Fruit fly (Drosophila melanogaster): Measurements from ENCODE around the gene CG10747.

Gene CG10747

dm6 chr2L:20091094-20091679 is at the start of gene CG10747, which contains the start of gene Pyroxd1:
Gene CG10747 (minus strand): TSS chr2L:20091348.
Gene Pyroxd1 (plus strand): TSS chr2L:20091435.
- TF ChIP-seq CG9948 (tag; optimal IDR thresholded peaks at IDR 0.05) (peak; percentile 99), CG8159 (tag; optimal IDR thresholded peaks at IDR 0.05) (peak; percentile 99), CG32121 (GFP tag; IDR thresholded peaks at IDR 0.05) (peak; percentile 99), CG10348 (GFP tag; IDR thresholded peaks at IDR 0.05) (peak; percentile 96), EcR (GFP tag; optimal IDR thresholded peaks at IDR 0.05) (peak; percentile 59), CG34367 (tag; optimal IDR thresholded peaks at IDR 0.05) (peak; percentile 97), CG14655 (GFP tag; optimal IDR thresholded peaks at IDR 0.05) (peak; percentile 99), CG12605 (GFP tag; IDR thresholded peaks at IDR 0.05) (peak; percentile 94), Ets98B (GFP tag; IDR thresholded peaks at IDR 0.05) (peak; percentile 97), fd96Ca (GFP tag; IDR thresholded peaks at IDR 0.05) (peak; percentile 93), CG4496 (GFP tag; IDR thresholded peaks at IDR 0.05) (peak; percentile 98), CG13204 (GFP tag; optimal IDR thresholded peaks at IDR 0.05) (no peak), gl (tag; optimal IDR thresholded peaks at IDR 0.05) (peak; percentile 92), CG17806 (tag; optimal IDR thresholded peaks at IDR 0.05) (peak; percentile 98), CG8301 (tag; optimal IDR thresholded peaks at IDR 0.05) (peak; percentile 99), rn (GFP tag; IDR thresholded peaks at IDR 0.05) (peak; percentile 96), Pif1B (GFP tag; optimal IDR thresholded peaks at IDR 0.05) (peak; percentile 98), Pif1A (GFP tag; optimal IDR thresholded peaks at IDR 0.05) (peak; percentile 99), Snoo (tag; optimal IDR thresholded peaks at IDR 0.05) (peak; percentile 98), D1 (tag; optimal IDR thresholded peaks at IDR 0.05) (peak; percentile 98), CG15710 (tag; optimal IDR thresholded peaks at IDR 0.05) (peak; percentile 99)

DNA sequence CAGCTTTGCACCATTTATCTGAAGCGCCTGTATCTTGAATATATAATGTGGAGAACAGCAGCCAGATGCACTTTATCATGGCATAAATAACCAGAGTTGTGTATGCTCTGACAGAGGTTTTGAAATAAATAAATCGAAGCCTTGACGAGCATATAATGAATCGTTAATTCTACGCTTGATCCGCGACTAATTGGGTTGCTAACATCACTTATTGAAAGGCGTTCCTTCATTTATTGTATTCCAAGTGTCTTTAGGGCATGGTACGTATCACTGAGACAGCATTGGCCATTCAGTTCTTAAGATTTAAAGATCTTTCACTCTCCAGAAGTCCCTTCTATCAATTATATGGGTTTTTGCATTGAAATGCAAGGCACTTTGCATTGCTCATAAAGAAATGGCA is 43.7 kb upstream of the CG10747 start, which contains the start of gene CG10651:
CG10651 (minus strand) TSS at position 101 of the 400 bp plus-strand sequence.
- TF ChIP-seq CG8159 (tag; optimal IDR thresholded peaks at IDR 0.05) (no peak), CG8301 (tag; optimal IDR thresholded peaks at IDR 0.05) (no peak), EcR (GFP tag; optimal IDR thresholded peaks at IDR 0.05) (no peak)

DNA sequence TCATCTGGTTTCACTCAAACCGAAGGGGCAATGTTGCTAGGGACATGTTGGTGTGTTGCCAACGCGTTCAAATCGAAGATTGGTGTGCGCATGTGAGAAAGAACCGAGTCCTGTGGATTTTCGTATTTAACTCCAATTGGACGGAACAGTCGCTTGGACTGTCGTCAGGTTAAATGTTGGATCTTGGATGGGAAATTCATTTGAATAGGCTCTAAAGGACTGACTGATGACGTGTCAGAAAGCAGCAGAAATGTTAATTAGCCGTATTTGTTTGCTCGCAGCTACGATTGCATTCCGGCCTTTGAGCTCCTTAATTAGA is 30.0 kb upstream of the CG10747 start:
- TF ChIP-seq CG9948 (tag; optimal IDR thresholded peaks at IDR 0.05) (no peak), CG17806 (tag; optimal IDR thresholded peaks at IDR 0.05) (no peak), CG32121 (GFP tag; IDR thresholded peaks at IDR 0.05) (no peak), EcR (GFP tag; optimal IDR thresholded peaks at IDR 0.05) (no peak), CG34367 (tag; optimal IDR thresholded peaks at IDR 0.05) (no peak), gl (tag; optimal IDR thresholded peaks at IDR 0.05) (no peak), Ets98B (GFP tag; IDR thresholded peaks at IDR 0.05) (no peak), Pif1A (GFP tag; optimal IDR thresholded peaks at IDR 0.05) (no peak), CG12605 (GFP tag; IDR thresholded peaks at IDR 0.05) (no peak), CG4496 (GFP tag; IDR thresholded peaks at IDR 0.05) (no peak)

dm6 chr2L:20120388-20121232 is 29.5 kb upstream of the CG10747 start:
- TF ChIP-seq CG4496 (GFP tag; IDR thresholded peaks at IDR 0.05) (no peak; the same call in 1 of the 3 replicates), CG34367 (tag; optimal IDR thresholded peaks at IDR 0.05) (peak; percentile 48), CG14655 (GFP tag; optimal IDR thresholded peaks at IDR 0.05) (peak; percentile 74), CG17806 (tag; optimal IDR thresholded peaks at IDR 0.05) (peak; percentile 44), D1 (tag; optimal IDR thresholded peaks at IDR 0.05) (no peak), CG8159 (tag; optimal IDR thresholded peaks at IDR 0.05) (peak; percentile 66), CG15710 (tag; optimal IDR thresholded peaks at IDR 0.05) (peak; percentile 68), gl (tag; optimal IDR thresholded peaks at IDR 0.05) (peak; percentile 9), CG9948 (tag; optimal IDR thresholded peaks at IDR 0.05) (peak; percentile 57), rn (GFP tag; IDR thresholded peaks at IDR 0.05) (peak; percentile 61), CG10348 (GFP tag; IDR thresholded peaks at IDR 0.05) (no peak), Pif1A (GFP tag; optimal IDR thresholded peaks at IDR 0.05) (no peak), CG13204 (GFP tag; optimal IDR thresholded peaks at IDR 0.05) (no peak), CG8301 (tag; optimal IDR thresholded peaks at IDR 0.05) (peak; percentile 70), Pif1B (GFP tag; optimal IDR thresholded peaks at IDR 0.05) (peak; percentile 55), CG32121 (GFP tag; IDR thresholded peaks at IDR 0.05) (peak; percentile 50; the same call in 1 of the 2 replicates), Ets98B (GFP tag; IDR thresholded peaks at IDR 0.05) (no peak; the same call in 1 of the 2 replicates), CG12605 (GFP tag; IDR thresholded peaks at IDR 0.05) (peak; percentile 38), EcR (GFP tag; optimal IDR thresholded peaks at IDR 0.05) (no peak), fd96Ca (GFP tag; IDR thresholded peaks at IDR 0.05) (peak; percentile 51; the same call in 2 of the 3 replicates), Snoo (tag; optimal IDR thresholded peaks at IDR 0.05) (peak; percentile 32)

dm6 chr2L:20117752-20118151 is 26.6 kb upstream of the CG10747 start:
- TF ChIP-seq CG14655 (GFP tag; optimal IDR thresholded peaks at IDR 0.05) (no peak), CG8159 (tag; optimal IDR thresholded peaks at IDR 0.05) (no peak), CG15710 (tag; optimal IDR thresholded peaks at IDR 0.05) (no peak)

- TF ChIP-seq gl (tag; optimal IDR thresholded peaks at IDR 0.05) (no peak), EcR (GFP tag; optimal IDR thresholded peaks at IDR 0.05) (no peak), CG17806 (tag; optimal IDR thresholded peaks at IDR 0.05) (no peak)
Observed at dm6 chr2L:20115865-20116264, 24.7 kb upstream of the CG10747 start.
